4 worm cellular contexts compared by ENCODE assay signal in the genomic region with DNA sequence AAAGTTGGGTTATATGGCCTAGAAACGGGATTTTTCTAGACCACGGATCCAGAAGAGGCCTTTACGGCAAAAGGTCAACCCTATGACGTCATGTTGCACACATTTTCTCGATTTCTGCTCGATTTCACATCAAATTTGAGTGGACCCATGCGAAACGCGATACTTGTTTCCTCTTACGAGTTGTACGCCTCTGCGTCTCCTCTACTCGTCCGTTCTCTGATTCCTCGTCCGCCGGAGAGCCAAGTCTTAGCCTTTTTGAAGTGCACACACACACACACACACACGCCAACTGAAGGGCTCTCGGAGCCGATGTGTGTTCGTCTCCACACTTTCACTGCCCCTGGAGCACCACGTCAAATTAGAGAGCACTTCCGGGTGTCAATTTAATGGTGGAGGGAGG.
TF ChIP-seq lines count a peak whose summit lies in the region.

No protein-coding gene starts in this region.

TF ChIP-seq in whole organism, L2 larva, 48 proteins besides CTCF, POLR2A, EP300 and RAD21:
- TF ChIP-seq gmeb-1 (tag; optimal IDR thresholded peaks at IDR 0.05; lab: Kevin White, UChicago) (no peak), sem-4 (tag; optimal IDR thresholded peaks at IDR 0.05; lab: Kevin White, UChicago) (peak; percentile 12), zag-1 (tag; optimal IDR thresholded peaks at IDR 0.05; lab: Kevin White, UChicago) (peak; percentile 39), crh-2 (tag; optimal IDR thresholded peaks at IDR 0.05; lab: Kevin White, UChicago) (peak; percentile 10), nhr-25 (tag; optimal IDR thresholded peaks at IDR 0.05; lab: Kevin White, UChicago) (no peak), mdl-1 (tag; optimal IDR thresholded peaks at IDR 0.05; lab: Kevin White, UChicago) (peak in 1 of 2 experiments; percentile 18), F13H6.1 (tag; optimal IDR thresholded peaks at IDR 0.05; lab: Kevin White, UChicago) (peak; percentile 56), nhr-129 (tag; optimal IDR thresholded peaks at IDR 0.05; lab: Kevin White, UChicago) (peak; percentile 28), lsy-2 (tag; optimal IDR thresholded peaks at IDR 0.05; lab: Kevin White, UChicago) (peak in 1 of 2 experiments; percentile 10), unc-55 (GFP tag; optimal IDR thresholded peaks at IDR 0.05; lab: Kevin White, UChicago) (peak; percentile 31), C34F6.9 (tag; optimal IDR thresholded peaks at IDR 0.05; lab: Kevin White, UChicago) (peak; percentile 10), Y55F3AM.14 (GFP tag; optimal IDR thresholded peaks at IDR 0.05; lab: Kevin White, UChicago) (no peak), sma-9 (GFP tag; optimal IDR thresholded peaks at IDR 0.05; lab: Kevin White, UChicago) (peak; percentile 31), sma-9 (tag; optimal IDR thresholded peaks at IDR 0.05; lab: Kevin White, UChicago) (no peak)
TF ChIP-seq in whole organism, L2 larva: peak in this region for 10.

TF ChIP-seq in whole organism, L4 larva, 104 proteins besides CTCF, POLR2A, EP300 and RAD21 (continues in another document):
- no peak for TF ChIP-seq nhr-25 (tag; optimal IDR thresholded peaks at IDR 0.05; lab: Kevin White, UChicago; ENCODE audit: borderline replicate concordance, insufficient read depth)
- no peak for TF ChIP-seq hif-1 (tag; optimal IDR thresholded peaks at IDR 0.05; lab: Kevin White, UChicago)
- no peak for TF ChIP-seq nhr-10 (tag; optimal IDR thresholded peaks at IDR 0.05; lab: Kevin White, UChicago)
- TF ChIP-seq ces-1 (GFP tag; optimal IDR thresholded peaks at IDR 0.05; lab: Kevin White, UChicago), result no peak
- TF ChIP-seq duxl-1 (tag; optimal IDR thresholded peaks at IDR 0.05; lab: Kevin White, UChicago; ENCODE audit: poor library complexity), result no peak
- TF ChIP-seq nhr-42 (GFP tag; IDR thresholded peaks at IDR 0.05; lab: Robert Waterston, UW), result no peak
- TF ChIP-seq zip-11 (GFP tag; IDR thresholded peaks at IDR 0.05; lab: Robert Waterston, UW), result no peak
- no peak for TF ChIP-seq vab-7 (GFP tag; IDR thresholded peaks at IDR 0.05; lab: Robert Waterston, UW)
- no peak for TF ChIP-seq T20F7.1 (GFP tag; optimal IDR thresholded peaks at IDR 0.05; lab: Kevin White, UChicago)
- no peak for TF ChIP-seq hlh-30 (tag; optimal IDR thresholded peaks at IDR 0.05; lab: Kevin White, UChicago; ENCODE audit: insufficient read depth)
- TF ChIP-seq ZK337.2 (GFP tag; IDR thresholded peaks at IDR 0.05; lab: Robert Waterston, UW), result no peak
- peak; percentile 40; the same call in 1 of the 2 replicates for TF ChIP-seq ctbp-1 (GFP tag; IDR thresholded peaks at IDR 0.05; lab: Robert Waterston, UW)
- TF ChIP-seq madf-9 (GFP tag; conservative IDR thresholded peaks at IDR 0.05; lab: Robert Waterston, UW), result no peak
- TF ChIP-seq Y48G9A.11 (GFP tag; IDR thresholded peaks at IDR 0.05; lab: Robert Waterston, UW), result no peak
- TF ChIP-seq dve-1 (tag; optimal IDR thresholded peaks at IDR 0.05; lab: Kevin White, UChicago; ENCODE audit: insufficient read depth), result no peak
- no peak for TF ChIP-seq jun-1 (tag; optimal IDR thresholded peaks at IDR 0.05; lab: Kevin White, UChicago)
- TF ChIP-seq rbr-2 (tag; optimal IDR thresholded peaks at IDR 0.05; lab: Kevin White, UChicago), result peak; percentile 22
- TF ChIP-seq php-3 (GFP tag; IDR thresholded peaks at IDR 0.05; lab: Robert Waterston, UW), result no peak
- TF ChIP-seq lin-39 (tag; optimal IDR thresholded peaks at IDR 0.05; lab: Kevin White, UChicago), result no peak
- TF ChIP-seq hmg-1.1 (GFP tag; IDR thresholded peaks at IDR 0.05; lab: Robert Waterston, UW), result 0 out of 2 replicates have a peak, but pooled peaks have one; percentile 8
- TF ChIP-seq fkh-10 (GFP tag; optimal IDR thresholded peaks at IDR 0.05; lab: Kevin White, UChicago), result peak; percentile 67
- TF ChIP-seq mes-2 (tag; optimal IDR thresholded peaks at IDR 0.05; lab: Kevin White, UChicago; ENCODE audit: poor library complexity, severe bottlenecking), result no peak
- no peak for TF ChIP-seq nhr-111 (GFP tag; optimal IDR thresholded peaks at IDR 0.05; lab: Kevin White, UChicago)
- no peak for TF ChIP-seq mdt-29 (GFP tag; IDR thresholded peaks at IDR 0.05; lab: Robert Waterston, UW)

TF ChIP-seq in whole organism, late embryonic, 69 proteins besides CTCF, POLR2A, EP300 and RAD21:
- no peak for TF ChIP-seq lin-11 (tag; optimal IDR thresholded peaks at IDR 0.05; lab: Kevin White, UChicago)
- peak; percentile 36 for TF ChIP-seq ceh-22 (tag; optimal IDR thresholded peaks at IDR 0.05; lab: Kevin White, UChicago)
- peak; percentile 21 for TF ChIP-seq eyg-1 (tag; optimal IDR thresholded peaks at IDR 0.05; lab: Kevin White, UChicago)
- peak; percentile 95 for TF ChIP-seq ceh-34 (tag; optimal IDR thresholded peaks at IDR 0.05; lab: Kevin White, UChicago)
- TF ChIP-seq K09A11.1 (tag; optimal IDR thresholded peaks at IDR 0.05; lab: Kevin White, UChicago; ENCODE audit: insufficient read depth), result no peak
- TF ChIP-seq fkh-6 (tag; optimal IDR thresholded peaks at IDR 0.05; lab: Kevin White, UChicago), result peak; percentile 38
- TF ChIP-seq ref-2 (tag; optimal IDR thresholded peaks at IDR 0.05; lab: Kevin White, UChicago), result peak; percentile 63
- peak; percentile 7 for TF ChIP-seq syd-9 (tag; optimal IDR thresholded peaks at IDR 0.05; lab: Kevin White, UChicago)
- TF ChIP-seq ceh-2 (tag; optimal IDR thresholded peaks at IDR 0.05; lab: Kevin White, UChicago), result peak; percentile 39
- TF ChIP-seq tbx-2 (tag; optimal IDR thresholded peaks at IDR 0.05; lab: Kevin White, UChicago), result peak; percentile 11
- TF ChIP-seq ceh-31 (tag; optimal IDR thresholded peaks at IDR 0.05; lab: Kevin White, UChicago), result peak; percentile 49

TF ChIP-seq in whole organism, mixed stage, embryonic, 35 proteins besides CTCF, POLR2A, EP300 and RAD21:
- TF ChIP-seq unc-62 (GFP tag; optimal IDR thresholded peaks at IDR 0.05; lab: Kevin White, UChicago) (no peak), blmp-1 (tag; optimal IDR thresholded peaks at IDR 0.05; lab: Kevin White, UChicago) (no peak), pha-4 (tag; optimal IDR thresholded peaks at IDR 0.05; lab: Kevin White, UChicago) (peak; percentile 11), flh-1 (GFP tag; optimal IDR thresholded peaks at IDR 0.05; lab: Kevin White, UChicago) (no peak), ceh-83 (GFP tag; optimal IDR thresholded peaks at IDR 0.05; lab: Kevin White, UChicago) (no peak), nhr-28 (tag; optimal IDR thresholded peaks at IDR 0.05; lab: Kevin White, UChicago) (no peak), snpc-4 (tag; optimal IDR thresholded peaks at IDR 0.05; lab: Kevin White, UChicago) (no peak), hlh-1 (tag; optimal IDR thresholded peaks at IDR 0.05; lab: Kevin White, UChicago) (no peak), mls-2 (tag; optimal IDR thresholded peaks at IDR 0.05; lab: Kevin White, UChicago) (no peak), tbx-8 (GFP tag; optimal IDR thresholded peaks at IDR 0.05; lab: Kevin White, UChicago) (no peak), M03D4.4 (tag; optimal IDR thresholded peaks at IDR 0.05; lab: Kevin White, UChicago) (no peak), nhr-12 (tag; optimal IDR thresholded peaks at IDR 0.05; lab: Kevin White, UChicago) (no peak), nhr-76 (tag; optimal IDR thresholded peaks at IDR 0.05; lab: Kevin White, UChicago) (no peak), elt-3 (tag; optimal IDR thresholded peaks at IDR 0.05; lab: Kevin White, UChicago) (no peak), ceh-43 (GFP tag; optimal IDR thresholded peaks at IDR 0.05; lab: Kevin White, UChicago) (no peak), mab-5 (tag; optimal IDR thresholded peaks at IDR 0.05; lab: Kevin White, UChicago) (no peak), elt-1 (tag; optimal IDR thresholded peaks at IDR 0.05; lab: Kevin White, UChicago; ENCODE audit: borderline replicate concordance, insufficient read depth) (no peak), lsy-2 (tag; optimal IDR thresholded peaks at IDR 0.05; lab: Kevin White, UChicago) (no peak), cnd-1 (tag; optimal IDR thresholded peaks at IDR 0.05; lab: Kevin White, UChicago) (peak; percentile 19), ces-1 (GFP tag; optimal IDR thresholded peaks at IDR 0.05; lab: Kevin White, UChicago) (peak; percentile 10), sptf-1 (tag; optimal IDR thresholded peaks at IDR 0.05; lab: Kevin White, UChicago) (no peak), sem-2 (GFP tag; optimal IDR thresholded peaks at IDR 0.05; lab: Kevin White, UChicago) (peak; percentile 7), drap-1 (GFP tag; optimal IDR thresholded peaks at IDR 0.05; lab: Kevin White, UChicago) (no peak), lin-32 (GFP tag; optimal IDR thresholded peaks at IDR 0.05; lab: Kevin White, UChicago) (no peak), unc-39 (tag; optimal IDR thresholded peaks at IDR 0.05; lab: Kevin White, UChicago) (peak; percentile 11), ham-2 (GFP tag; optimal IDR thresholded peaks at IDR 0.05; lab: Kevin White, UChicago) (no peak), ztf-11 (tag; optimal IDR thresholded peaks at IDR 0.05; lab: Kevin White, UChicago) (peak; percentile 47), nhr-237 (tag; optimal IDR thresholded peaks at IDR 0.05; lab: Kevin White, UChicago) (no peak), nhr-2 (tag; optimal IDR thresholded peaks at IDR 0.05; lab: Kevin White, UChicago) (no peak), zip-8 (tag; optimal IDR thresholded peaks at IDR 0.05; lab: Kevin White, UChicago) (peak; percentile 18)
TF ChIP-seq in whole organism, mixed stage, embryonic: peak in this region for 7.
